Worm (Caenorhabditis elegans): ENCODE measurements around the gene T26E4.7.
"Not testable (repeated sequence)": the region's sequence is repeated elsewhere in the genome, so short reads cannot be mapped to it uniquely, and the experiment has no call there.

T26E4.7 gene

ce11 chrV:15793270-15793669, at the start of gene T26E4.7:
T26E4.7 (plus strand) TSS chrV:15793570.
- TF ChIP-seq ama-1 (optimal IDR thresholded peaks at IDR 0.05) (no peak), lin-13 (GFP tag; optimal IDR thresholded peaks at IDR 0.05) (no peak), crh-2 (tag; optimal IDR thresholded peaks at IDR 0.05) (no peak), nhr-21 (tag; optimal IDR thresholded peaks at IDR 0.05) (no peak), nhr-10 (tag; optimal IDR thresholded peaks at IDR 0.05) (no peak), nhr-6 (tag; optimal IDR thresholded peaks at IDR 0.05) (no peak), unc-62 (GFP tag; optimal IDR thresholded peaks at IDR 0.05) (no peak), nhr-12 (tag; optimal IDR thresholded peaks at IDR 0.05) (no peak), lin-39 (tag; optimal IDR thresholded peaks at IDR 0.05) (no peak), elt-3 (tag; optimal IDR thresholded peaks at IDR 0.05) (no peak), unc-39 (tag; optimal IDR thresholded peaks at IDR 0.05) (no peak), fos-1 (tag; optimal IDR thresholded peaks at IDR 0.05) (no peak)

- TF ChIP-seq ZK546.5 (tag; optimal IDR thresholded peaks at IDR 0.05); ztf-1 (GFP tag; conservative IDR thresholded peaks at IDR 0.05); fos-1 (tag; optimal IDR thresholded peaks at IDR 0.05): not testable (repeated sequence)
Observed at ce11 chrV:15744366-15744765, 49.0 kb upstream of the T26E4.7 start, which contains the start of gene str-19. str-19 (minus strand) TSS chrV:15744466.

ce11 chrV:15748343-15748742, 45.0 kb upstream of the T26E4.7 start, which contains the start of gene T23D5.8:
T23D5.8 (minus strand) TSS chrV:15748443.
- not testable (repeated sequence) for TF ChIP-seq ceh-82, egl-27, nhr-6 (tag; optimal IDR thresholded peaks at IDR 0.05)

ce11 chrV:15750130-15750529, 43.2 kb upstream of the T26E4.7 start, which contains the start of gene str-6:
str-6 (minus strand) TSS chrV:15750230.
- no peak for TF ChIP-seq ceh-82 (tag; optimal IDR thresholded peaks at IDR 0.05)
- no peak for TF ChIP-seq nhr-11 (tag; optimal IDR thresholded peaks at IDR 0.05)
- TF ChIP-seq crh-2 (tag; optimal IDR thresholded peaks at IDR 0.05) = no peak
- TF ChIP-seq aly-2 (tag; optimal IDR thresholded peaks at IDR 0.05) = no peak

- TF ChIP-seq nhr-21 (tag; optimal IDR thresholded peaks at IDR 0.05) (no peak), nhr-12 (tag; optimal IDR thresholded peaks at IDR 0.05) (no peak), snpc-4 (tag; optimal IDR thresholded peaks at IDR 0.05) (no peak), aly-2 (tag; optimal IDR thresholded peaks at IDR 0.05) (no peak), lin-39 (tag; optimal IDR thresholded peaks at IDR 0.05) (no peak), nhr-11 (tag; optimal IDR thresholded peaks at IDR 0.05) (no peak), mbf-1 (tag; optimal IDR thresholded peaks at IDR 0.05) (no peak), ztf-4 (tag; optimal IDR thresholded peaks at IDR 0.05) (no peak), nhr-237 (tag; optimal IDR thresholded peaks at IDR 0.05) (no peak), peb-1 (tag; optimal IDR thresholded peaks at IDR 0.05) (no peak)
Observed at ce11 chrV:15752049-15752448, 41.3 kb upstream of the T26E4.7 start, which contains the start of gene str-43. str-43 (minus strand) TSS chrV:15752149.

ce11 chrV:15752941-15753340, 40.4 kb upstream of the T26E4.7 start, which contains the start of gene str-5:
str-5 (plus strand) TSS chrV:15753241.
- TF ChIP-seq F13H6.1, lin-39, nhr-21 (tag; optimal IDR thresholded peaks at IDR 0.05): not testable (repeated sequence)

- not testable (repeated sequence) for TF ChIP-seq nhr-6, aly-2, F13H6.1 (tag; optimal IDR thresholded peaks at IDR 0.05)
Observed at ce11 chrV:15754731-15755130, 38.6 kb upstream of the T26E4.7 start, which contains the start of gene str-8. str-8 (plus strand) TSS chrV:15755031.

- TF ChIP-seq zag-1 (tag; optimal IDR thresholded peaks at IDR 0.05) (no peak), ztf-4 (tag; optimal IDR thresholded peaks at IDR 0.05) (no peak), nhr-12 (tag; optimal IDR thresholded peaks at IDR 0.05) (no peak), unc-62 (GFP tag; optimal IDR thresholded peaks at IDR 0.05) (no peak), lin-39 (tag; optimal IDR thresholded peaks at IDR 0.05) (no peak), lin-13 (GFP tag; optimal IDR thresholded peaks at IDR 0.05) (no peak), ztf-11 (tag; optimal IDR thresholded peaks at IDR 0.05) (no peak), aly-2 (tag; optimal IDR thresholded peaks at IDR 0.05) (no peak), snpc-4 (tag; optimal IDR thresholded peaks at IDR 0.05) (no peak), nhr-21 (tag; optimal IDR thresholded peaks at IDR 0.05) (no peak), nhr-11 (tag; optimal IDR thresholded peaks at IDR 0.05) (no peak), elt-3 (tag; optimal IDR thresholded peaks at IDR 0.05) (no peak), ceh-82 (tag; optimal IDR thresholded peaks at IDR 0.05) (no peak), crh-2 (tag; optimal IDR thresholded peaks at IDR 0.05) (no peak), sem-4 (tag; optimal IDR thresholded peaks at IDR 0.05) (no peak), C34F6.9 (tag; optimal IDR thresholded peaks at IDR 0.05) (no peak), nhr-23 (tag; optimal IDR thresholded peaks at IDR 0.05) (no peak), sma-9 (GFP tag; optimal IDR thresholded peaks at IDR 0.05) (no peak), sma-9 (tag; optimal IDR thresholded peaks at IDR 0.05) (no peak), sma-3 (GFP tag; optimal IDR thresholded peaks at IDR 0.05) (no peak), mdl-1 (tag; optimal IDR thresholded peaks at IDR 0.05) (no peak)
Observed at ce11 chrV:15757645-15758044, 35.7 kb upstream of the T26E4.7 start.
